Fruit fly (Drosophila melanogaster): Measurements from ENCODE around the gene CG42613.

dm6 chr3R:18910336-18910735 is 18.7 kb upstream of the CG42613 start:
- no peak for TF ChIP-seq usp (GFP tag; optimal IDR thresholded peaks at IDR 0.05)
- TF ChIP-seq Abd-B (GFP tag; optimal IDR thresholded peaks at IDR 0.05): no peak
- TF ChIP-seq lola (GFP tag; optimal IDR thresholded peaks at IDR 0.05): no peak
- no peak for TF ChIP-seq HLH106 (tag; optimal IDR thresholded peaks at IDR 0.05)
- TF ChIP-seq Sp1 (GFP tag; optimal IDR thresholded peaks at IDR 0.05): no peak
- TF ChIP-seq br (GFP tag; optimal IDR thresholded peaks at IDR 0.05): no peak
- TF ChIP-seq h (GFP tag; optimal IDR thresholded peaks at IDR 0.05): no peak
- no peak for TF ChIP-seq Vsx2 (GFP tag; optimal IDR thresholded peaks at IDR 0.05; ENCODE audit: partially characterized antibody)
- no peak for TF ChIP-seq psq (GFP tag; optimal IDR thresholded peaks at IDR 0.05)
- TF ChIP-seq Jra (GFP tag; optimal IDR thresholded peaks at IDR 0.05): no peak
- TF ChIP-seq GATAd (GFP tag; optimal IDR thresholded peaks at IDR 0.05): no peak
- TF ChIP-seq Myc (optimal IDR thresholded peaks at IDR 0.05): no peak
- no peak for TF ChIP-seq Hnf4 (GFP tag; optimal IDR thresholded peaks at IDR 0.05)

All from whole organism, wandering third instar larva.